Fruit fly (Drosophila melanogaster): Measurements from ENCODE around the gene inaE.

Gene inaE

dm6 chrX:13755152-13755557 is 28.4 kb upstream of the inaE start, which contains the start of gene Pdcd4:
Gene Pdcd4 (minus strand): TSS chrX:13755406.
- TF ChIP-seq CG14711 (tag; optimal IDR thresholded peaks at IDR 0.05) (no peak), CG1620 (GFP tag; optimal IDR thresholded peaks at IDR 0.05) (peak; percentile 38), CG11617 (GFP tag; optimal IDR thresholded peaks at IDR 0.05) (peak; percentile 38), CG7045 (GFP tag; optimal IDR thresholded peaks at IDR 0.05) (no peak), cic (GFP tag; optimal IDR thresholded peaks at IDR 0.05) (no peak), pad (GFP tag; optimal IDR thresholded peaks at IDR 0.05) (peak; percentile 100), tj (GFP tag; optimal IDR thresholded peaks at IDR 0.05) (no peak), CG12768 (GFP tag; optimal IDR thresholded peaks at IDR 0.05) (no peak), CG5204 (GFP tag; optimal IDR thresholded peaks at IDR 0.05) (no peak), Hr96 (GFP tag; optimal IDR thresholded peaks at IDR 0.05) (no peak), Crg-1 (GFP tag; optimal IDR thresholded peaks at IDR 0.05) (no peak), cnc (optimal IDR thresholded peaks at IDR 0.05) (no peak), bab1 (GFP tag; optimal IDR thresholded peaks at IDR 0.05) (peak; percentile 69), ovo (GFP tag; optimal IDR thresholded peaks at IDR 0.05) (no peak), CG7101 (tag; optimal IDR thresholded peaks at IDR 0.05) (peak; percentile 15), Clk (GFP tag; optimal IDR thresholded peaks at IDR 0.05) (no peak), CG33017 (tag; optimal IDR thresholded peaks at IDR 0.05) (no peak), Mnt (GFP tag; optimal IDR thresholded peaks at IDR 0.05) (peak; percentile 70), kay (GFP tag; ENCODE audit: borderline replicate concordance) (no peak), toe (GFP tag; optimal IDR thresholded peaks at IDR 0.05) (no peak)

dm6 chrX:13756776-13757312 is 26.7 kb upstream of the inaE start, which contains the start of the genes CG32625 and Rtc1:
Gene CG32625 (minus strand): TSS chrX:13756826.
Gene Rtc1 (plus strand): TSS chrX:13757179.
- peak; percentile 58 for TF ChIP-seq CG11617 (GFP tag; optimal IDR thresholded peaks at IDR 0.05)
- TF ChIP-seq tj (GFP tag; optimal IDR thresholded peaks at IDR 0.05): peak; percentile 36
- TF ChIP-seq bab1 (GFP tag; optimal IDR thresholded peaks at IDR 0.05): peak; percentile 49
- no peak for TF ChIP-seq cic (GFP tag; optimal IDR thresholded peaks at IDR 0.05)
- no peak for TF ChIP-seq CG5204 (GFP tag; optimal IDR thresholded peaks at IDR 0.05)
- TF ChIP-seq Crg-1 (GFP tag; optimal IDR thresholded peaks at IDR 0.05): no peak
- TF ChIP-seq kay (GFP tag; ENCODE audit: borderline replicate concordance): no peak
- TF ChIP-seq Mnt (GFP tag; optimal IDR thresholded peaks at IDR 0.05): peak; percentile 99
- TF ChIP-seq cnc (optimal IDR thresholded peaks at IDR 0.05): no peak
- no peak for TF ChIP-seq toe (GFP tag; optimal IDR thresholded peaks at IDR 0.05)
- peak; percentile 95 for TF ChIP-seq CG14711 (tag; optimal IDR thresholded peaks at IDR 0.05)
- TF ChIP-seq Hr96 (GFP tag; optimal IDR thresholded peaks at IDR 0.05): no peak
- TF ChIP-seq CG12768 (GFP tag; optimal IDR thresholded peaks at IDR 0.05): no peak
- TF ChIP-seq CG7101 (tag; optimal IDR thresholded peaks at IDR 0.05): peak; percentile 73
- peak; percentile 67 for TF ChIP-seq pad (GFP tag; optimal IDR thresholded peaks at IDR 0.05)
- no peak for TF ChIP-seq Clk (GFP tag; optimal IDR thresholded peaks at IDR 0.05)
- TF ChIP-seq CG1620 (GFP tag; optimal IDR thresholded peaks at IDR 0.05): peak; percentile 9
- TF ChIP-seq CG33017 (tag; optimal IDR thresholded peaks at IDR 0.05): no peak
- no peak for TF ChIP-seq CG7045 (GFP tag; optimal IDR thresholded peaks at IDR 0.05)
- TF ChIP-seq ovo (GFP tag; optimal IDR thresholded peaks at IDR 0.05): peak; percentile 25

dm6 chrX:13758989-13759549 is 24.4 kb upstream of the inaE start, which contains the start of gene Yp3:
Gene Yp3 (plus strand): TSS chrX:13759546.
- TF ChIP-seq cnc (optimal IDR thresholded peaks at IDR 0.05) (no peak), CG7101 (tag; optimal IDR thresholded peaks at IDR 0.05) (peak; percentile 81), CG14711 (tag; optimal IDR thresholded peaks at IDR 0.05) (peak; percentile 80), Hr96 (GFP tag; optimal IDR thresholded peaks at IDR 0.05) (no peak), pad (GFP tag; optimal IDR thresholded peaks at IDR 0.05) (peak; percentile 59), bab1 (GFP tag; optimal IDR thresholded peaks at IDR 0.05) (peak; percentile 15), ovo (GFP tag; optimal IDR thresholded peaks at IDR 0.05) (no peak), CG5204 (GFP tag; optimal IDR thresholded peaks at IDR 0.05) (no peak), kay (GFP tag; ENCODE audit: borderline replicate concordance) (peak; percentile 23), CG11617 (GFP tag; optimal IDR thresholded peaks at IDR 0.05) (peak; percentile 29), Crg-1 (GFP tag; optimal IDR thresholded peaks at IDR 0.05) (no peak), cic (GFP tag; optimal IDR thresholded peaks at IDR 0.05) (peak; percentile 34), Mnt (GFP tag; optimal IDR thresholded peaks at IDR 0.05) (peak; percentile 22), tj (GFP tag; optimal IDR thresholded peaks at IDR 0.05) (peak; percentile 100), CG12768 (GFP tag; optimal IDR thresholded peaks at IDR 0.05) (no peak)

dm6 chrX:13761762-13762371 is 21.6 kb upstream of the inaE start:
- peak; percentile 44 for TF ChIP-seq ovo (GFP tag; optimal IDR thresholded peaks at IDR 0.05)
- no peak for TF ChIP-seq CG12768 (GFP tag; optimal IDR thresholded peaks at IDR 0.05)

dm6 chrX:13762372-13762883 is 21.1 kb upstream of the inaE start, which contains the start of gene rdgB:
Gene rdgB (plus strand): TSS chrX:13762752.
- TF ChIP-seq bab1 (GFP tag; optimal IDR thresholded peaks at IDR 0.05): peak; percentile 75
- TF ChIP-seq CG7101 (tag; optimal IDR thresholded peaks at IDR 0.05): peak; percentile 91
- TF ChIP-seq cic (GFP tag; optimal IDR thresholded peaks at IDR 0.05): peak; percentile 56
- TF ChIP-seq pad (GFP tag; optimal IDR thresholded peaks at IDR 0.05): peak; percentile 87
- peak; percentile 87 for TF ChIP-seq Crg-1 (GFP tag; optimal IDR thresholded peaks at IDR 0.05)
- TF ChIP-seq CG1620 (GFP tag; optimal IDR thresholded peaks at IDR 0.05): peak; percentile 83
- peak; percentile 78 for TF ChIP-seq Hr96 (GFP tag; optimal IDR thresholded peaks at IDR 0.05)
- TF ChIP-seq CG33017 (tag; optimal IDR thresholded peaks at IDR 0.05): peak; percentile 63
- TF ChIP-seq Mnt (GFP tag; optimal IDR thresholded peaks at IDR 0.05): peak; percentile 69
- peak; percentile 72 for TF ChIP-seq ovo (GFP tag; optimal IDR thresholded peaks at IDR 0.05)
- peak; percentile 73 for TF ChIP-seq toe (GFP tag; optimal IDR thresholded peaks at IDR 0.05)
- TF ChIP-seq CG14711 (tag; optimal IDR thresholded peaks at IDR 0.05): peak; percentile 78
- TF ChIP-seq Clk (GFP tag; optimal IDR thresholded peaks at IDR 0.05): peak; percentile 35
- peak; percentile 87 for TF ChIP-seq CG11617 (GFP tag; optimal IDR thresholded peaks at IDR 0.05)
- peak; percentile 82 for TF ChIP-seq CG5204 (GFP tag; optimal IDR thresholded peaks at IDR 0.05)
- no peak for TF ChIP-seq cnc (optimal IDR thresholded peaks at IDR 0.05)
- peak; percentile 83 for TF ChIP-seq CG7045 (GFP tag; optimal IDR thresholded peaks at IDR 0.05)
- TF ChIP-seq kay (GFP tag; ENCODE audit: borderline replicate concordance): no peak
- peak; percentile 80 for TF ChIP-seq tj (GFP tag; optimal IDR thresholded peaks at IDR 0.05)
- peak; percentile 82 for TF ChIP-seq CG12768 (GFP tag; optimal IDR thresholded peaks at IDR 0.05)

Data from whole organism, adult.